Worm (Caenorhabditis elegans) whole organism, L4 larva: ENCODE data around the gene R07B7.12.

ENCODE experiments used
- F49E8.2 ChIP-seq: sonication (generic microtip); optimal IDR thresholded peaks from 2 replicates; lab custom pipeline; 2016; ENCODE audit warnings: missing compliant biosample characterization, mild to moderate bottlenecking, missing genetic modification characterization, borderline replicate concordance
- T20F7.1 ChIP-seq: fragments of 200-800 bp; sonication (Bioruptor generic); optimal IDR thresholded peaks from 2 replicates; lab custom pipeline; 2018; ENCODE audit warnings: mild to moderate bottlenecking, missing genetic modification characterization, missing compliant biosample characterization
- T26A8.4 ChIP-seq: fragments of 200-800 bp; sonication (Bioruptor generic); IDR thresholded peaks from 2 replicates; pipeline ENCODE4 v1.3.6; 2022; ENCODE audit warnings: missing genetic modification characterization, missing compliant biosample characterization
- Y48G9A.11 ChIP-seq: fragments of 200-800 bp; sonication (Bioruptor generic); IDR thresholded peaks from 2 replicates; pipeline ENCODE4 v1.3.6; 2022; ENCODE audit warnings: missing genetic modification reagents, missing genetic modification characterization, missing compliant biosample characterization
- Y5F2A.4 ChIP-seq: fragments of 200-800 bp; sonication (Bioruptor generic); optimal IDR thresholded peaks from 2 replicates; lab custom pipeline; 2018; ENCODE audit warnings: mild to moderate bottlenecking, missing genetic modification characterization, missing compliant biosample characterization
- Y75B8A.6 ChIP-seq: fragments of 200-800 bp; sonication (Bioruptor generic); IDR thresholded peaks from 2 replicates; pipeline ENCODE4 v1.3.6; 2022; ENCODE audit warnings: missing genetic modification reagents, missing genetic modification characterization, missing compliant biosample characterization
- ZK337.2 ChIP-seq: fragments of 200-800 bp; sonication (Bioruptor generic); IDR thresholded peaks from 2 replicates; pipeline ENCODE4 v1.3.6; 2022; ENCODE audit warnings: missing genetic modification reagents, missing genetic modification characterization, missing compliant biosample characterization
- aha-1 ChIP-seq: fragments of 150-350 bp; peaks from one replicate; lab custom pipeline; 2014; ENCODE audit warnings: missing biosample characterization, missing genetic modification characterization
- attf-4 ChIP-seq: sonication (generic microtip); optimal IDR thresholded peaks from 3 replicates; lab custom pipeline; 2017; ENCODE audit warnings: missing biosample characterization, missing genetic modification characterization
- ceh-44 ChIP-seq: fragments of 200-800 bp; sonication (Bioruptor generic); IDR thresholded peaks from 2 replicates; pipeline ENCODE4 v1.3.6; 2022; ENCODE audit warnings: missing genetic modification reagents, missing genetic modification characterization, missing compliant biosample characterization
- ceh-62 ChIP-seq: sonication (generic microtip); optimal IDR thresholded peaks from 2 replicates; lab custom pipeline; 2017; ENCODE audit warnings: missing biosample characterization, missing genetic modification characterization
- ces-1 ChIP-seq: fragments of 150-350 bp; sonication (generic microtip); optimal IDR thresholded peaks from 4 replicates; lab custom pipeline; 2014; ENCODE audit warnings: missing biosample characterization, missing genetic modification reagents, missing genetic modification characterization
- ctbp-1 ChIP-seq: fragments of 200-800 bp; sonication (Bioruptor generic); IDR thresholded peaks from 2 replicates; pipeline ENCODE4 v1.3.6; 2022; ENCODE audit warnings: missing genetic modification reagents, missing genetic modification characterization, missing compliant biosample characterization
- daf-16 ChIP-seq, 3 experiments: sonication (generic microtip); optimal IDR thresholded peaks; 2 replicates each; lab custom pipeline; 2016 to 2017; ENCODE audit warnings: missing genetic modification characterization in 3 of 3, missing genetic modification reagents in 3 of 3, mild to moderate bottlenecking in 2 of 3, missing compliant biosample characterization in 2 of 3, missing biosample characterization in 1 of 3, moderate library complexity in 1 of 3
- dmd-6 ChIP-seq: fragments of 200-800 bp; sonication (Bioruptor generic); IDR thresholded peaks from 2 replicates; pipeline ENCODE4 v1.3.6; 2022; ENCODE audit warnings: missing genetic modification reagents, missing genetic modification characterization, missing compliant biosample characterization
- dmd-9 ChIP-seq: fragments of 200-800 bp; sonication (Bioruptor generic); IDR thresholded peaks from 2 replicates; pipeline ENCODE4 v1.3.6; 2022; ENCODE audit warnings: missing genetic modification reagents, missing genetic modification characterization, missing compliant biosample characterization
- dve-1 ChIP-seq: sonication (generic microtip); optimal IDR thresholded peaks from 2 replicates; lab custom pipeline; 2017; ENCODE audit warnings: antibody characterized with exemption, mild to moderate bottlenecking, missing genetic modification characterization, missing compliant biosample characterization; ENCODE audit not compliant: insufficient read depth
- hlh-11 ChIP-seq: fragments of 200-800 bp; sonication (Bioruptor generic); optimal IDR thresholded peaks from 2 replicates; lab custom pipeline; 2018; ENCODE audit warnings: mild to moderate bottlenecking, missing genetic modification characterization, missing compliant biosample characterization
- hlh-30 ChIP-seq: sonication (generic microtip); optimal IDR thresholded peaks from 2 replicates; lab custom pipeline; 2017; ENCODE audit warnings: antibody characterized with exemption, mild to moderate bottlenecking, missing genetic modification characterization, missing compliant biosample characterization; ENCODE audit not compliant: insufficient read depth
- jun-1 ChIP-seq: fragments of 150-350 bp; optimal IDR thresholded peaks from 2 replicates; lab custom pipeline; 2014; ENCODE audit warnings: missing biosample characterization, missing genetic modification reagents, missing genetic modification characterization
- lin-1 ChIP-seq: fragments of 200-800 bp; sonication (Bioruptor generic); IDR thresholded peaks from 2 replicates; pipeline ENCODE4 v1.3.6; 2022; ENCODE audit warnings: missing genetic modification reagents, missing genetic modification characterization, missing compliant biosample characterization
- lin-13 ChIP-seq: fragments of 150-350 bp; optimal IDR thresholded peaks from 2 replicates; lab custom pipeline; 2014; ENCODE audit warnings: missing biosample characterization, missing genetic modification reagents, missing genetic modification characterization
- lin-15B ChIP-seq: fragments of 150-350 bp; sonication (generic microtip); optimal IDR thresholded peaks from 3 replicates; lab custom pipeline; 2014; ENCODE audit warnings: missing biosample characterization, missing genetic modification characterization
- lin-29 ChIP-seq: fragments of 200-800 bp; sonication (Bioruptor generic); IDR thresholded peaks from 2 replicates; pipeline ENCODE4 v1.3.6; 2022; ENCODE audit warnings: missing genetic modification reagents, missing genetic modification characterization, missing compliant biosample characterization
- lir-3 ChIP-seq: sonication (generic microtip); optimal IDR thresholded peaks from 2 replicates; lab custom pipeline; 2016; ENCODE audit warnings: mild to moderate bottlenecking, missing genetic modification characterization, missing compliant biosample characterization
- madf-5 ChIP-seq, 2 experiments: fragments of 200-800 bp; sonication (Bioruptor generic); IDR thresholded peaks; 2 replicates each; pipeline ENCODE4 v1.3.6; 2022; ENCODE audit warnings: missing compliant biosample characterization in 2 of 2, missing genetic modification characterization in 2 of 2
- madf-9 ChIP-seq: fragments of 200-800 bp; sonication (Bioruptor generic); conservative IDR thresholded peaks from 2 replicates; pipeline ENCODE4 v1.3.6; 2022; ENCODE audit warnings: missing genetic modification reagents, missing genetic modification characterization, missing compliant biosample characterization
- mdt-29 ChIP-seq: fragments of 200-800 bp; sonication (Bioruptor generic); IDR thresholded peaks from 2 replicates; pipeline ENCODE4 v1.3.6; 2022; ENCODE audit warnings: missing genetic modification reagents, missing genetic modification characterization, missing compliant biosample characterization
- mxl-3 ChIP-seq: fragments of 200-800 bp; sonication (Bioruptor generic); optimal IDR thresholded peaks from 2 replicates; lab custom pipeline; 2018; ENCODE audit warnings: mild to moderate bottlenecking, missing genetic modification characterization, missing compliant biosample characterization
- nhr-111 ChIP-seq: fragments of 200-800 bp; sonication (Bioruptor generic); optimal IDR thresholded peaks from 2 replicates; lab custom pipeline; 2018; ENCODE audit warnings: mild to moderate bottlenecking, missing genetic modification characterization, missing compliant biosample characterization
- nhr-28 ChIP-seq: fragments of 150-350 bp; optimal IDR thresholded peaks from 2 replicates; lab custom pipeline; 2014; ENCODE audit warnings: missing biosample characterization, missing genetic modification characterization
- nhr-42 ChIP-seq: fragments of 200-800 bp; sonication (Bioruptor generic); IDR thresholded peaks from 2 replicates; pipeline ENCODE4 v1.3.6; 2022; ENCODE audit warnings: missing genetic modification characterization, missing compliant biosample characterization
- nhr-6 ChIP-seq: fragments of 150-350 bp; optimal IDR thresholded peaks from 2 replicates; lab custom pipeline; 2014; ENCODE audit warnings: missing biosample characterization, missing genetic modification characterization
- nhr-76 ChIP-seq: fragments of 150-350 bp; optimal IDR thresholded peaks from 2 replicates; lab custom pipeline; 2014; ENCODE audit warnings: missing biosample characterization, missing genetic modification characterization
- php-3 ChIP-seq: fragments of 200-800 bp; sonication (Bioruptor generic); IDR thresholded peaks from 2 replicates; pipeline ENCODE4 v1.3.6; 2022; ENCODE audit warnings: missing genetic modification reagents, missing genetic modification characterization, missing compliant biosample characterization
- pqm-1 ChIP-seq: sonication (generic microtip); optimal IDR thresholded peaks from 2 replicates; lab custom pipeline; 2017; ENCODE audit warnings: missing biosample characterization, missing genetic modification characterization
- set-16 ChIP-seq: fragments of 200-800 bp; sonication (Bioruptor generic); IDR thresholded peaks from 2 replicates; pipeline ENCODE4 v1.3.6; 2022; ENCODE audit warnings: missing genetic modification reagents, missing genetic modification characterization, missing compliant biosample characterization
- tag-97 ChIP-seq: fragments of 200-800 bp; sonication (Bioruptor generic); IDR thresholded peaks from 2 replicates; pipeline ENCODE4 v1.3.6; 2022; ENCODE audit warnings: missing genetic modification characterization, missing compliant biosample characterization
- tra-1 ChIP-seq: fragments of 200-800 bp; sonication (Bioruptor generic); IDR thresholded peaks from 2 replicates; pipeline ENCODE4 v1.3.6; 2022; ENCODE audit warnings: missing genetic modification reagents, missing genetic modification characterization, missing compliant biosample characterization
- unc-39 ChIP-seq: sonication (generic microtip); optimal IDR thresholded peaks from 2 replicates; lab custom pipeline; 2017; ENCODE audit warnings: missing biosample characterization, missing genetic modification characterization
- zag-1 ChIP-seq: fragments of 150-350 bp; optimal IDR thresholded peaks from 2 replicates; lab custom pipeline; 2014; ENCODE audit warnings: missing biosample characterization, missing genetic modification characterization
- zfp-2 ChIP-seq: sonication (generic microtip); optimal IDR thresholded peaks from 2 replicates; lab custom pipeline; 2016; ENCODE audit warnings: mild to moderate bottlenecking, missing genetic modification characterization, missing compliant biosample characterization
- zip-11 ChIP-seq: fragments of 200-800 bp; sonication (Bioruptor generic); IDR thresholded peaks from 2 replicates; pipeline ENCODE4 v1.3.6; 2022; ENCODE audit warnings: missing genetic modification characterization, missing compliant biosample characterization
- ztf-11 ChIP-seq: fragments of 150-350 bp; optimal IDR thresholded peaks from 2 replicates; lab custom pipeline; 2014; ENCODE audit warnings: missing biosample characterization, missing genetic modification characterization

The R07B7.12 gene

DNA sequence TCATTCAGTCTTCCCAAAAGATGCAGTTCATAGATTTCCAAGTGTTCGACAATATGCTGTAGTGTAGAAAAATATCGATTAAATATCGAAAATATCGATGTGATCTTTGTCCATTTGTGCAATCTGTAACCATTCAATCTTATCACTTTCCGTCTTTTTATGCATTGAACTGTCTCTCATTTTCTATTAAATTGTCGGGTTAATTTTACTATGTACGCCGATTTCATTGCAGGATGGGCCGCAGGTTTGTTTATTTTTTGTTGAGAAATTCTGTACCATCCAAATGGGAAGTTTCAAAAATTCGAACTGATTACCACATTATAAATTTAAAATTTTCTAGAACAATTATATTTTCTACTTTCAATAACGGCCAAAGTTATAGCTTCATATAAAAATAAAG lies 4.7 kb upstream of the R07B7.12 start, which contains the start of gene R07B7.8:
Gene R07B7.8, minus strand, starts transcription at position 101 of the 400 bp plus-strand sequence.
- TF ChIP-seq ZK337.2 (no peak), dmd-6 (peak; percentile 25; the same call in 1 of the 2 replicates), ces-1 (GFP tag; lab: Kevin White, UChicago) (no peak), tag-97 (GFP tag; lab: Robert Waterston, UW) (no peak)
- TF ChIP-seq, all 104 proteins: peak for 1

DNA sequence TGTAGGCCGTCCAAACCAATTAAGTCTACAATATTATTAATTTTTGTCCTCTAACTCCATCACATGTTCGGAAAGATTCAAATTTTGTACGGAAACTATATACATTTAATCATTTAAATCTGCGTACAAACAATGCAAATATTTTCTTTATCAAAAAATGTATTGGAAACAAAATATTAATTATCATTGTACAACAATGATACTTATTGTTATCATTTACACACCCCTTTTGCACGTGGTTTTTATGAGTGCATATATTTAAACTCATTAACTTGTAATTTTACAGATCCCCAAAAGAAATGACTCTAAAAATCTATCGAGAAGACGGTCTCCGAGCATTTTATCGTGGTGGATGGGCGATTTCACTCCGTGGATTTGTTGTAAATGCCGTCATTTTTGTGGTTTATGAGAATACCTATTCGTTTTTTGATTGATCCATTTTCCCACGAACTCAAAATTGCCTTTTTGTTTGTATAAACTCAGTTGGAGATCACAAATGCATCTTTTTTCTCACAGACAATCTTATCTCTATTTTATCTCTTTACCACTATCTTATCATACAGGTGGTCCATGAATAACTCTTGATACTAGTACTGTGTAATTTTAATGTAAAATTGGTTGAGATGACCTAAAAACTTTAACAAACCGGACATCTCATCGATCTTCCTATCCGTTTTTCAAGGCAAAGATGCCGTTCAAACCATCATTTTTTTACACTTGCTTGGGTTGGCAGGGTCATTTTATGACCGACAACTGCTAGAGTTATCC lies 2.8 kb upstream of the R07B7.12 start:
- TF ChIP-seq nhr-42 (GFP tag; lab: Robert Waterston, UW) (no peak), ceh-62 (no peak), tra-1 (GFP tag; lab: Robert Waterston, UW) (no peak), lin-1 (GFP tag; lab: Robert Waterston, UW) (no peak), ceh-44 (GFP tag; lab: Robert Waterston, UW) (no peak), mdt-29 (GFP tag; lab: Robert Waterston, UW) (no peak), ZK337.2 (no peak), Y5F2A.4 (no peak), zfp-2 (tag; lab: Kevin White, UChicago) (no peak), madf-5 (GFP tag; IDR thresholded peaks at IDR 0.05; lab: Robert Waterston, UW) (no peak), lin-29 (GFP tag; lab: Robert Waterston, UW) (no peak), ztf-11 (tag; lab: Kevin White, UChicago) (no peak), jun-1 (no peak), dmd-6 (no peak), madf-9 (no peak), lin-13 (GFP tag; lab: Kevin White, UChicago) (no peak), lir-3 (tag; lab: Kevin White, UChicago) (no peak), dve-1 (no peak), Y75B8A.6 (GFP tag; lab: Robert Waterston, UW) (no peak), ctbp-1 (GFP tag; lab: Robert Waterston, UW) (no peak)
- TF ChIP-seq, all 104 proteins: peak for 0

DNA sequence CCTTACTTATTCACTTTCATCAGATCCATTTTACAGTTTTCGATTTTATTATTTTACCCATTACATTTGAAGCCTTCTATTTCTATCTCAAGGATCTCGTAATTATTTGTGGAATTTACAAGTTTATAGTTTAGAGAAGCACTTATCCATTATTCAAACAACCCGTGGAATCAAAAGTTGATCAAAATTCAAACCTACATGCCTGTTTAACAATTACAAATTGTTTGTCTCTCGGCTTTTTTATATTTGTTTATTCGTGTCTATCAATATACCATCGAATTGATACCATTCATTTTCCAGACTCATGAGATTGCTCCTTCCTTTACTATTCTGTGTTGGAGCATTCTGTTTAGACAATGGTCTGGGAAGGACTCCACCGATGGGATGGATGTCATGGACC lies 1.9 kb upstream of the R07B7.12 start, which contains the start of gene gana-1:
Gene gana-1, plus strand, starts transcription at position 301 of the 400 bp plus-strand sequence.
- no peak for TF ChIP-seq dve-1
- TF ChIP-seq, all 104 proteins: peak for 0

DNA sequence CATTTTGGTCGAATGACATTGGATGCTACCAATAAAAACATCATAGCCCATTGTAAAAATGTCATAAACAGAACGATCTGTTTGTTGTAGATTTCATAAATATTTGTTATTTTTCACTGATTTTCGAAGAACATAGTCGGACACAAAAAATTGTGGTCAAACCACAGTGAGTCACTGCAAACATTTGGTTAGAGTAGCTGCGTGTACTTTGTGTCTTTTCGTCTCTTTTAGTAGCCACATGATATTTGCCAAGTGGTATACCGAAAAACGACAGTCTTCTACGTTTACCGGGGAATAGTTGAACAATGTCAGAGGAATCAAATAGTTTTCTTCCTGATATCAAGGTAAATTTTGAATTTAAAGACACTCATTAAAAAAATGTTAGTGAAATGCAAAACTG lies 2.9 kb downstream of the R07B7.12 start, which contains the start of gene nhr-206:
Gene nhr-206, plus strand, starts transcription at position 248 of the 400 bp plus-strand sequence.
- no peak for TF ChIP-seq zip-11 (GFP tag; lab: Robert Waterston, UW)
- peak; percentile 52 for TF ChIP-seq hlh-30 (tag; lab: Kevin White, UChicago)
- no peak for TF ChIP-seq nhr-111 (GFP tag; lab: Kevin White, UChicago)
- TF ChIP-seq ztf-11 (tag; lab: Kevin White, UChicago) = no peak
- no peak for TF ChIP-seq T20F7.1
- TF ChIP-seq hlh-11 (tag; lab: Kevin White, UChicago) = peak; percentile 63
- TF ChIP-seq dmd-9 = no peak
- TF ChIP-seq lin-15B = no peak
- peak; percentile 52 for TF ChIP-seq pqm-1 (tag; lab: Kevin White, UChicago)
- no peak for TF ChIP-seq nhr-42 (GFP tag; lab: Robert Waterston, UW)
- peak; percentile 11 for TF ChIP-seq mxl-3 (GFP tag; lab: Kevin White, UChicago)
- no peak for TF ChIP-seq lir-3 (tag; lab: Kevin White, UChicago)
- no peak for TF ChIP-seq ces-1 (GFP tag; lab: Kevin White, UChicago)
- no peak for TF ChIP-seq zag-1 (tag; lab: Kevin White, UChicago)
- no peak for TF ChIP-seq T26A8.4 (GFP tag; lab: Robert Waterston, UW)
- TF ChIP-seq ceh-62 = no peak
- no peak for TF ChIP-seq daf-16 (GFP tag; optimal IDR thresholded peaks at IDR 0.05; lab: Kevin White, UChicago)
- TF ChIP-seq daf-16 (tag; optimal IDR thresholded peaks at IDR 0.05; lab: Kevin White, UChicago) = peak; percentile 84
- no peak for TF ChIP-seq set-16 (GFP tag; lab: Robert Waterston, UW)
- TF ChIP-seq nhr-28 = peak; percentile 98
- TF ChIP-seq Y48G9A.11 = no peak
- TF ChIP-seq nhr-6 (tag; lab: Kevin White, UChicago) = peak; percentile 79
- TF ChIP-seq tra-1 (GFP tag; lab: Robert Waterston, UW) = no peak
- no peak for TF ChIP-seq attf-4 (tag; lab: Kevin White, UChicago)
- no peak for TF ChIP-seq php-3 (GFP tag; lab: Robert Waterston, UW)
- TF ChIP-seq aha-1 (tag; lab: Kevin White, UChicago) = no peak
- TF ChIP-seq F49E8.2 (tag; lab: Kevin White, UChicago) = no peak
- no peak for TF ChIP-seq unc-39 (tag; lab: Kevin White, UChicago)
- no peak for TF ChIP-seq nhr-76
